Fruit fly (Drosophila melanogaster) whole organism, embryonic: Measurements from ENCODE around the gene CG31468.

Experiments used
- Aef1 ChIP-seq: fragments of 200-800 bp; sonication (Bioruptor generic); IDR thresholded peaks from 3 replicates; pipeline ENCODE4 v1.3.6; 2022; ENCODE audit warnings: missing biosample characterization, missing genetic modification characterization
- Awh ChIP-seq: fragments of 200-800 bp; sonication (Bioruptor generic); IDR thresholded peaks from 2 replicates; pipeline ENCODE4, ENCODE4 v1.3.6; 2022; ENCODE audit warnings: missing biosample characterization, missing genetic modification characterization
- BtbVII ChIP-seq: fragments of 200-800 bp; sonication (Bioruptor generic); optimal IDR thresholded peaks from 3 replicates; lab custom pipeline; 2017; ENCODE audit warnings: missing biosample characterization, mild to moderate bottlenecking, missing genetic modification characterization
- CG11398 ChIP-seq: fragments of 200-800 bp; sonication (Bioruptor generic); optimal IDR thresholded peaks from 2 replicates; lab custom pipeline; 2016; ENCODE audit warnings: missing biosample characterization, missing genetic modification characterization
- CG12071 ChIP-seq: fragments of 200-800 bp; sonication (Bioruptor generic); optimal IDR thresholded peaks from 3 replicates; lab custom pipeline; 2018; ENCODE audit warnings: missing biosample characterization, mild to moderate bottlenecking, missing genetic modification characterization
- CG12659 ChIP-seq: fragments of 200-800 bp; sonication (Bioruptor generic); optimal IDR thresholded peaks from 3 replicates; lab custom pipeline; 2017; ENCODE audit warnings: mild to moderate bottlenecking, missing biosample characterization, missing genetic modification reagents, missing genetic modification characterization
- CG12744 ChIP-seq: fragments of 200-800 bp; sonication (Bioruptor generic); optimal IDR thresholded peaks from 2 replicates; lab custom pipeline; 2016; ENCODE audit warnings: missing biosample characterization, missing genetic modification characterization
- CG13296 ChIP-seq: fragments of 200-800 bp; sonication (Bioruptor generic); optimal IDR thresholded peaks from 3 replicates; lab custom pipeline; 2018; ENCODE audit warnings: missing biosample characterization, mild to moderate bottlenecking, missing genetic modification characterization
- CG16863 ChIP-seq: fragments of 200-800 bp; sonication (Bioruptor generic); optimal IDR thresholded peaks from 3 replicates; lab custom pipeline; 2016; ENCODE audit warnings: missing biosample characterization, missing genetic modification characterization
- CG17186 ChIP-seq: fragments of 200-800 bp; sonication (Bioruptor generic); optimal IDR thresholded peaks from 3 replicates; lab custom pipeline; 2017; ENCODE audit warnings: missing biosample characterization, missing genetic modification reagents, missing genetic modification characterization
- CG18011 ChIP-seq: fragments of 200-800 bp; sonication (Bioruptor generic); optimal IDR thresholded peaks from 2 replicates; lab custom pipeline; 2017; ENCODE audit warnings: missing biosample characterization, missing genetic modification characterization, mild to moderate bottlenecking, moderate library complexity, missing genotype
- CG18619 ChIP-seq: fragments of 200-800 bp; sonication (Bioruptor generic); optimal IDR thresholded peaks from 3 replicates; lab custom pipeline; 2017; ENCODE audit warnings: missing biosample characterization, mild to moderate bottlenecking, missing genetic modification characterization
- CG31224 ChIP-seq: fragments of 200-800 bp; sonication (Bioruptor generic); IDR thresholded peaks from 2 replicates; pipeline ENCODE4 v1.3.6; 2022; ENCODE audit warnings: missing biosample characterization, missing genetic modification characterization
- CG34224 ChIP-seq: fragments of 200-800 bp; sonication (Bioruptor generic); IDR thresholded peaks from 3 replicates; pipeline ENCODE4 v1.3.6; 2022; ENCODE audit warnings: missing biosample characterization, missing genetic modification characterization; ENCODE audit not compliant: partially characterized antibody
- CG34376 ChIP-seq: fragments of 200-800 bp; sonication (Bioruptor generic); optimal IDR thresholded peaks from 2 replicates; lab custom pipeline; 2018; ENCODE audit warnings: missing biosample characterization, mild to moderate bottlenecking, missing genetic modification characterization
- CG4328 ChIP-seq: fragments of 200-800 bp; sonication (Bioruptor generic); optimal IDR thresholded peaks from 3 replicates; lab custom pipeline; 2017; ENCODE audit warnings: missing biosample characterization, missing genetic modification reagents, missing genetic modification characterization
- CG4424 ChIP-seq: fragments of 200-800 bp; sonication (Bioruptor generic); optimal IDR thresholded peaks from 3 replicates; lab custom pipeline; 2016; ENCODE audit warnings: missing biosample characterization, missing genetic modification characterization
- CG6175 ChIP-seq: fragments of 200-800 bp; sonication (Bioruptor generic); IDR thresholded peaks from 3 replicates; pipeline ENCODE4 v1.3.6; 2022; ENCODE audit warnings: missing biosample characterization, missing genetic modification characterization
- Dad ChIP-seq: fragments of 200-800 bp; sonication (Bioruptor generic); optimal IDR thresholded peaks from 3 replicates; lab custom pipeline; 2016; ENCODE audit warnings: missing biosample characterization, missing genetic modification characterization
- E2f1 ChIP-seq: fragments of 200-800 bp; sonication (Bioruptor generic); IDR thresholded peaks from 2 replicates; pipeline ENCODE4 v1.3.6; 2022; ENCODE audit warnings: missing biosample characterization, missing genetic modification characterization
- Ets65A ChIP-seq: fragments of 200-800 bp; sonication (Bioruptor generic); peaks from one replicate; lab custom pipeline; 2016; ENCODE audit warnings: missing biosample characterization, missing genetic modification characterization
- HmgZ ChIP-seq: fragments of 200-800 bp; sonication (Bioruptor generic); optimal IDR thresholded peaks from 2 replicates; lab custom pipeline; 2018; ENCODE audit warnings: missing biosample characterization, mild to moderate bottlenecking, missing genetic modification characterization
- MBD-R2 ChIP-seq: fragments of 200-800 bp; sonication (Bioruptor generic); IDR thresholded peaks from 2 replicates; pipeline ENCODE4 v1.3.6; 2022; ENCODE audit warnings: missing biosample characterization, missing genetic modification characterization
- Med ChIP-seq: fragments of 200-800 bp; sonication (Bioruptor generic); peaks from one replicate; lab custom pipeline; 2016; ENCODE audit warnings: missing biosample characterization, missing genetic modification characterization, mild to moderate bottlenecking, inconsistent platforms, moderate library complexity
- NFAT ChIP-seq: fragments of 200-800 bp; sonication (Bioruptor generic); IDR thresholded peaks from 2 replicates; pipeline ENCODE4 v1.3.6; 2022; ENCODE audit warnings: missing biosample characterization, missing genetic modification characterization
- Ravus ChIP-seq: fragments of 200-800 bp; sonication (Bioruptor generic); IDR thresholded peaks from 2 replicates; pipeline ENCODE4 v1.3.6; 2022; ENCODE audit warnings: missing biosample characterization, missing genetic modification characterization
- Rfx ChIP-seq: fragments of 200-800 bp; sonication (Bioruptor generic); IDR thresholded peaks from 2 replicates; pipeline ENCODE4 v1.3.6; 2022; ENCODE audit warnings: missing biosample characterization, missing genetic modification characterization
- Rx ChIP-seq: fragments of 200-800 bp; sonication (Bioruptor generic); IDR thresholded peaks from 2 replicates; pipeline ENCODE4 v1.3.6; 2022; ENCODE audit warnings: missing biosample characterization, missing genetic modification characterization
- Sox100B ChIP-seq: fragments of 200-800 bp; sonication (Bioruptor generic); optimal IDR thresholded peaks from 3 replicates; lab custom pipeline; 2018; ENCODE audit warnings: missing biosample characterization, mild to moderate bottlenecking, missing genetic modification characterization
- Sox102F ChIP-seq: fragments of 200-800 bp; sonication (Bioruptor generic); optimal IDR thresholded peaks from 2 replicates; lab custom pipeline; 2018; ENCODE audit warnings: missing biosample characterization, mild to moderate bottlenecking, missing genetic modification characterization, moderate library complexity
- ac ChIP-seq: fragments of 200-800 bp; sonication (Bioruptor generic); optimal IDR thresholded peaks from 3 replicates; lab custom pipeline; 2017; ENCODE audit warnings: missing biosample characterization, mild to moderate bottlenecking, missing genetic modification characterization
- ap ChIP-seq: fragments of 200-800 bp; sonication (Bioruptor generic); IDR thresholded peaks from 2 replicates; pipeline ENCODE4 v1.3.6; 2022; ENCODE audit warnings: missing biosample characterization, missing genetic modification characterization
- ase ChIP-seq: fragments of 200-800 bp; sonication (Bioruptor generic); IDR thresholded peaks from 3 replicates; pipeline ENCODE4 v1.3.6; 2022; ENCODE audit warnings: missing biosample characterization, missing genetic modification characterization
- ash1 ChIP-seq: fragments of 200-800 bp; sonication (Bioruptor generic); optimal IDR thresholded peaks from 2 replicates; lab custom pipeline; 2018; ENCODE audit warnings: missing biosample characterization, mild to moderate bottlenecking, missing genetic modification characterization
- dati ChIP-seq: fragments of 200-800 bp; sonication (Bioruptor generic); IDR thresholded peaks from 2 replicates; pipeline ENCODE4 v1.3.6; 2022; ENCODE audit warnings: missing biosample characterization, missing genetic modification characterization
- ftz-f1 ChIP-seq: fragments of 200-800 bp; sonication (Bioruptor generic); optimal IDR thresholded peaks from 2 replicates; lab custom pipeline; 2016; ENCODE audit warnings: missing biosample characterization, missing genetic modification characterization
- gcm2 ChIP-seq: fragments of 200-800 bp; sonication (Bioruptor generic); optimal IDR thresholded peaks from 2 replicates; lab custom pipeline; 2016; ENCODE audit warnings: missing biosample characterization, missing genetic modification characterization
- gsb-n ChIP-seq: fragments of 200-800 bp; sonication (Bioruptor generic); optimal IDR thresholded peaks from 3 replicates; lab custom pipeline; 2018; ENCODE audit warnings: missing biosample characterization, mild to moderate bottlenecking, missing genetic modification characterization
- jing ChIP-seq: fragments of 200-800 bp; sonication (Bioruptor generic); optimal IDR thresholded peaks from 2 replicates; lab custom pipeline; 2018; ENCODE audit warnings: missing biosample characterization, mild to moderate bottlenecking, missing genetic modification characterization
- ken ChIP-seq: fragments of 200-800 bp; sonication (Bioruptor generic); IDR thresholded peaks from 3 replicates; pipeline ENCODE4 v1.3.6; 2022; ENCODE audit warnings: missing biosample characterization, missing genetic modification characterization
- odd ChIP-seq: fragments of 200-800 bp; sonication (Bioruptor generic); optimal IDR thresholded peaks from 2 replicates; lab custom pipeline; 2017; ENCODE audit warnings: missing biosample characterization, mild to moderate bottlenecking, missing genetic modification characterization
- salm ChIP-seq: fragments of 200-800 bp; sonication (Bioruptor generic); optimal IDR thresholded peaks from 2 replicates; lab custom pipeline; 2018; ENCODE audit warnings: missing biosample characterization, mild to moderate bottlenecking, missing genetic modification characterization
- schlank ChIP-seq: fragments of 200-800 bp; sonication (Bioruptor generic); optimal IDR thresholded peaks from 2 replicates; lab custom pipeline; 2018; ENCODE audit warnings: missing biosample characterization, mild to moderate bottlenecking, missing genetic modification characterization
- sima ChIP-seq: fragments of 200-800 bp; sonication (Bioruptor generic); optimal IDR thresholded peaks from 2 replicates; lab custom pipeline; 2016; ENCODE audit warnings: missing biosample characterization, missing genetic modification characterization
- tap ChIP-seq: fragments of 200-800 bp; optimal IDR thresholded peaks from 3 replicates; lab custom pipeline; 2019; ENCODE audit warnings: missing biosample characterization, mild to moderate bottlenecking, missing genetic modification characterization, moderate library complexity
- yki ChIP-seq: fragments of >200 bp; optimal IDR thresholded peaks from 3 replicates; lab custom pipeline; 2018
- zen2 ChIP-seq: fragments of 200-800 bp; sonication (Bioruptor generic); IDR thresholded peaks from 3 replicates; pipeline ENCODE4 v1.3.6; 2022; ENCODE audit warnings: missing biosample characterization, missing genetic modification characterization; ENCODE audit not compliant: partially characterized antibody

CG31468 gene

dm6 chr3R:23686924-23687323, 13.2 kb downstream of the CG31468 start:
- no peak for TF ChIP-seq ase (GFP tag; lab: Robert Waterston, UW)
- peak; percentile 70 for TF ChIP-seq Ets65A (GFP tag; lab: Kevin White, UChicago)

- no peak for TF ChIP-seq gsb-n (tag; lab: Kevin White, UChicago)
- TF ChIP-seq CG6175 (GFP tag; lab: Robert Waterston, UW): no peak
- peak; percentile 9 for TF ChIP-seq CG34376
Measured at dm6 chr3R:23685955-23686354, 14.2 kb downstream of the CG31468 start, which contains the start of gene SPE. Gene SPE, plus strand, starts transcription at chr3R:23686255.

- no peak for TF ChIP-seq gcm2
- no peak for TF ChIP-seq CG4328
- no peak for TF ChIP-seq Awh (GFP tag; lab: Robert Waterston, UW)
- no peak for TF ChIP-seq CG18619
- TF ChIP-seq ash1 (GFP tag; lab: Kevin White, UChicago): no peak
- no peak for TF ChIP-seq salm
- TF ChIP-seq yki (lab: Kevin White, UChicago): no peak
- no peak for TF ChIP-seq Rx (GFP tag; lab: Robert Waterston, UW)
- TF ChIP-seq CG12744 (GFP tag; lab: Kevin White, UChicago): no peak
- TF ChIP-seq zen2 (GFP tag; lab: Robert Waterston, UW): no peak
- no peak for TF ChIP-seq Rfx (GFP tag; lab: Robert Waterston, UW)
- no peak for TF ChIP-seq Aef1 (GFP tag; lab: Robert Waterston, UW)
- no peak for TF ChIP-seq MBD-R2 (GFP tag; lab: Robert Waterston, UW)
- no peak for TF ChIP-seq NFAT
- TF ChIP-seq CG17186 (GFP tag; lab: Kevin White, UChicago): no peak
- TF ChIP-seq CG12659 (GFP tag; lab: Kevin White, UChicago): no peak
- TF ChIP-seq dati (GFP tag; lab: Robert Waterston, UW): no peak
- no peak for TF ChIP-seq BtbVII
- TF ChIP-seq CG13296 (GFP tag; lab: Kevin White, UChicago): no peak
- TF ChIP-seq, all 482 proteins: peak for 0
Measured at dm6 chr3R:23683757-23684156, 16.4 kb downstream of the CG31468 start, which contains the start of gene CG18754. Gene CG18754, plus strand, starts transcription at chr3R:23684057.

- TF ChIP-seq Sox102F (GFP tag; lab: Kevin White, UChicago): no peak
- TF ChIP-seq tap (tag; lab: Kevin White, UChicago): no peak
- TF ChIP-seq Med (GFP tag; lab: Kevin White, UChicago): no peak
- no peak for TF ChIP-seq CG12071
Measured at dm6 chr3R:23682203-23682602, 18.0 kb downstream of the CG31468 start, which contains the start of gene CG16710. Gene CG16710, plus strand, starts transcription at chr3R:23682503.

DNA sequence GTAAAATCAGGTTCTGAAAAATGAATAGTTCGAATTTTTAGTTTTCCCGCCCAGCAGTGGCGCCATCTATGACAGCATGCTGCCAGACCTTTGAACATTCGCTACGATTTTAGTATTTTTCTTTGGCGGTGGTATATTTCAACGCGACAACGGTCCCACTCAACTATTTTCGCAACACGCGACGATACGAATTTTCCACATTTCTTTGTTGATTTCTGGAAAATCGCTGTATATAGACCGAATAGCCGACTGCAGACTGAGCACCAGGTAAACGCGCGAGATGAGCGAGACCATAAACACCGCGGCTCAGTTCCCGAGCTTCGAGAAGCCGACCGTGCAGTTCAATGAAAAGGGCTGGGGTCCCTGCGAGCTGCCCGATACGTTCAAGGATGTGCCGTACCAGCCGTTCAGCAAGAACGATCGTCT, 20.2 kb downstream of the CG31468 start, which contains the start of gene eIF3d1:
Gene eIF3d1, plus strand, starts transcription at position 129 of the 426 bp plus-strand sequence.
- TF ChIP-seq odd (GFP tag; lab: Kevin White, UChicago): no peak
- no peak for TF ChIP-seq sima
- TF ChIP-seq ken (GFP tag; lab: Robert Waterston, UW): peak; percentile 44; the same call in 1 of the 3 replicates
- TF ChIP-seq CG18011: no peak
- peak; percentile 44 for TF ChIP-seq HmgZ
- TF ChIP-seq Dad (GFP tag; lab: Kevin White, UChicago): no peak
- no peak for TF ChIP-seq Sox100B (GFP tag; lab: Kevin White, UChicago)
- no peak for TF ChIP-seq CG31224 (GFP tag; lab: Robert Waterston, UW)
- no peak for TF ChIP-seq schlank (tag; lab: Kevin White, UChicago)
- TF ChIP-seq ac (GFP tag; lab: Kevin White, UChicago): no peak
- TF ChIP-seq E2f1: peak; percentile 52; the same call in 1 of the 2 replicates
- no peak for TF ChIP-seq CG4424
- peak; percentile 40 for TF ChIP-seq ftz-f1 (GFP tag; lab: Kevin White, UChicago)
- no peak for TF ChIP-seq ap
- TF ChIP-seq CG16863 (GFP tag; lab: Kevin White, UChicago): no peak
- no peak for TF ChIP-seq jing (GFP tag; lab: Kevin White, UChicago)
- TF ChIP-seq Ravus (GFP tag; lab: Robert Waterston, UW): no peak
- no peak for TF ChIP-seq CG34224 (GFP tag; lab: Robert Waterston, UW)
- no peak for TF ChIP-seq CG11398 (GFP tag; lab: Kevin White, UChicago)
